Fruit fly (Drosophila melanogaster) whole organism, prepupa: Measurements from ENCODE around the gene Gr10b.
A peak's percentile ranks its signal among the peaks of the same experiment; 100 is the strongest.

ENCODE experiments used
- CG11762 ChIP-seq: fragments of 200-800 bp; sonication (Bioruptor generic); optimal IDR thresholded peaks from 3 replicates; lab custom pipeline; 2016; ENCODE audit warnings: missing biosample characterization, missing genetic modification characterization; ENCODE audit not compliant: insufficient read depth
- CG11902 ChIP-seq: fragments of 200-800 bp; sonication (Bioruptor generic); optimal IDR thresholded peaks from 3 replicates; lab custom pipeline; 2016; ENCODE audit warnings: missing biosample characterization, missing genetic modification characterization
- CG3032 ChIP-seq: fragments of 200-800 bp; optimal IDR thresholded peaks from 2 replicates; lab custom pipeline; 2019; ENCODE audit warnings: missing biosample characterization, mild to moderate bottlenecking, missing genetic modification characterization, moderate library complexity
- CG31627 ChIP-seq: fragments of 200-800 bp; sonication (Bioruptor generic); optimal IDR thresholded peaks from 3 replicates; lab custom pipeline; 2016; ENCODE audit warnings: missing biosample characterization, missing genetic modification characterization
- CG4318 ChIP-seq: fragments of 200-800 bp; sonication (Bioruptor generic); optimal IDR thresholded peaks from 3 replicates; lab custom pipeline; 2017; ENCODE audit warnings: missing biosample characterization, mild to moderate bottlenecking, missing genetic modification characterization
- CG6276 ChIP-seq: fragments of 200-800 bp; sonication (Bioruptor generic); optimal IDR thresholded peaks from 2 replicates; lab custom pipeline; 2017; ENCODE audit warnings: missing biosample characterization, mild to moderate bottlenecking, missing genetic modification characterization
- Eip93F ChIP-seq: fragments of 200-800 bp; sonication (Bioruptor generic); optimal IDR thresholded peaks from 2 replicates; lab custom pipeline; 2016; ENCODE audit warnings: missing biosample characterization, mild to moderate bottlenecking, missing genetic modification characterization
- Ets96B ChIP-seq: fragments of 200-800 bp; optimal IDR thresholded peaks from 2 replicates; lab custom pipeline; 2019; ENCODE audit warnings: missing biosample characterization, mild to moderate bottlenecking, missing genetic modification characterization, moderate library complexity
- Lpt ChIP-seq: fragments of 200-800 bp; sonication (Bioruptor generic); optimal IDR thresholded peaks from 3 replicates; lab custom pipeline; 2016; ENCODE audit warnings: missing biosample characterization, missing genetic modification characterization
- OdsH ChIP-seq: fragments of 200-800 bp; sonication (Bioruptor generic); optimal IDR thresholded peaks from 3 replicates; lab custom pipeline; 2016; ENCODE audit warnings: missing biosample characterization, missing genetic modification characterization
- Sox102F ChIP-seq: fragments of 200-800 bp; sonication (Bioruptor generic); optimal IDR thresholded peaks from 2 replicates; lab custom pipeline; 2016; ENCODE audit warnings: missing biosample characterization, mild to moderate bottlenecking, missing genetic modification characterization

DNA sequence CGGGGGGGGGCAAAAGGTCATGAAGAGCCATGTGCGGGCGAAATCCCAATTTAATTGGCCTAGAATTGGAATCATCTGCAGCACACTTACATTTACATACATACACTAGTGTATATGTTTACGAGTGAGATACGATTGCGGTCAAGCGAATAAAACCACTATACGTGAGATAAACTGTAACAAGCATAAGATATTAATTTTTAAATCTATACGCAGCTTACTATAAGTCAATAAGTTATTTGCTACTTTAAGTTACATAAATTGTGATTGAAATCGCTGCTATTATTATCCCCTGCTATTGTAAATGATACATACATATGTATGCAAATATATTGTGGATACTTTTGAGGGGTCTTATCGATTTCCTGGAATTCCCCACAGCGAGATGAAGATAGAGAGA, 33.9 kb downstream of the Gr10b start:
- no peak for TF ChIP-seq CG11762 (GFP tag; lab: Kevin White, UChicago)
- no peak for TF ChIP-seq Sox102F (GFP tag; lab: Kevin White, UChicago)
- peak; percentile 29 for TF ChIP-seq CG3032
- peak; percentile 18 for TF ChIP-seq OdsH (GFP tag; lab: Kevin White, UChicago)
- no peak for TF ChIP-seq Lpt (GFP tag; lab: Kevin White, UChicago)
- no peak for TF ChIP-seq CG4318 (GFP tag; lab: Kevin White, UChicago)
- TF ChIP-seq Eip93F: no peak
- no peak for TF ChIP-seq CG31627 (GFP tag; lab: Kevin White, UChicago)
- peak; percentile 8 for TF ChIP-seq Ets96B (tag; lab: Kevin White, UChicago)
- no peak for TF ChIP-seq CG6276 (GFP tag; lab: Kevin White, UChicago)
- no peak for TF ChIP-seq CG11902
